Worm (Caenorhabditis elegans) whole organism, L2 larva: Measurements from ENCODE around the gene srh-76.

Source experiments
- nhr-12 ChIP-seq: fragments of 150-350 bp; optimal IDR thresholded peaks from 2 replicates; lab custom pipeline; 2014; ENCODE audit warnings: missing biosample characterization, missing genetic modification characterization
- snpc-4 ChIP-seq: fragments of 150-350 bp; optimal IDR thresholded peaks from 2 replicates; lab custom pipeline; 2014; ENCODE audit warnings: missing biosample characterization, missing genetic modification characterization
- unc-62 ChIP-seq: fragments of 150-350 bp; optimal IDR thresholded peaks from 2 replicates; lab custom pipeline; 2014; ENCODE audit warnings: missing biosample characterization, missing genetic modification reagents, missing genetic modification characterization

ce11 chrV:5792031-5792430 is 41.6 kb upstream of the srh-76 start, which contains the start of gene ZC250.2:
- no peak for TF ChIP-seq unc-62
- TF ChIP-seq snpc-4: no peak
- no peak for TF ChIP-seq nhr-12 (tag; lab: Kevin White, UChicago)
